Fruit fly (Drosophila melanogaster): ENCODE data around the gene Osi3.

- TF ChIP-seq HLH3B (GFP tag; IDR thresholded peaks at IDR 0.05) (no peak), fd3F (GFP tag; optimal IDR thresholded peaks at IDR 0.05) (no peak), CG16863 (GFP tag; optimal IDR thresholded peaks at IDR 0.05) (no peak), CG6813 (GFP tag; optimal IDR thresholded peaks at IDR 0.05) (no peak), hth (optimal IDR thresholded peaks at IDR 0.05) (no peak)
Measured at dm6 chr3R:6170737-6171136, 44.9 kb upstream of the Osi3 start.

All from whole organism, embryonic.